Worm (Caenorhabditis elegans) whole organism, midembryonic: ENCODE measurements around the gene eak-3.

Source experiments
- T22C8.4 ChIP-seq: fragments of 200-800 bp; sonication (Bioruptor generic); IDR thresholded peaks from 2 replicates; pipeline ENCODE4 v1.3.6; 2022; ENCODE audit warnings: missing genetic modification characterization, missing compliant biosample characterization
- cog-1 ChIP-seq: sonication (generic microtip); optimal IDR thresholded peaks from 2 replicates; lab custom pipeline; 2016; ENCODE audit warnings: missing genetic modification characterization, missing compliant biosample characterization
- flt-1 ChIP-seq: fragments of 200-800 bp; sonication (Bioruptor generic); IDR thresholded peaks from 2 replicates; pipeline ENCODE4 v1.3.6; 2022; ENCODE audit warnings: missing genetic modification characterization, missing compliant biosample characterization
- klf-2 ChIP-seq: fragments of 200-800 bp; sonication (Bioruptor generic); conservative IDR thresholded peaks from 2 replicates; pipeline ENCODE4 v1.3.6; 2022; ENCODE audit warnings: missing genetic modification reagents, missing genetic modification characterization, missing compliant biosample characterization
- ref-1 ChIP-seq: fragments of 200-800 bp; sonication (Bioruptor generic); conservative IDR thresholded peaks from 2 replicates; pipeline ENCODE4 v1.3.6; 2022; ENCODE audit warnings: missing genetic modification reagents, missing genetic modification characterization, missing compliant biosample characterization
- tab-1 ChIP-seq: fragments of 200-800 bp; sonication (Bioruptor generic); IDR thresholded peaks from 2 replicates; pipeline ENCODE4 v1.3.6; 2022; ENCODE audit warnings: missing genetic modification characterization, missing compliant biosample characterization
- ztf-23 ChIP-seq: fragments of 200-800 bp; sonication (Bioruptor generic); IDR thresholded peaks from 2 replicates; pipeline ENCODE4 v1.3.6; 2022; ENCODE audit warnings: missing genetic modification reagents, missing genetic modification characterization, missing compliant biosample characterization
- ztf-29 ChIP-seq: fragments of 200-800 bp; sonication (Bioruptor generic); IDR thresholded peaks from 2 replicates; pipeline ENCODE4 v1.3.6; 2022; ENCODE audit warnings: missing genetic modification reagents, missing genetic modification characterization, missing compliant biosample characterization

ce11 chrIII:1169622-1170021, 6.7 kb downstream of the eak-3 start:
- TF ChIP-seq cog-1 (tag; lab: Kevin White, UChicago) (no peak), klf-2 (GFP tag; lab: Robert Waterston, UW) (no peak), ztf-29 (GFP tag; lab: Robert Waterston, UW) (no peak; the same call in 1 of the 2 replicates), tab-1 (GFP tag; lab: Robert Waterston, UW) (no peak), flt-1 (GFP tag; lab: Robert Waterston, UW) (no peak), ztf-23 (GFP tag; lab: Robert Waterston, UW) (no peak), T22C8.4 (no peak), ref-1 (GFP tag; lab: Robert Waterston, UW) (no peak)
